Worm (Caenorhabditis elegans) whole organism, L4/young adult: ENCODE measurements around the gene dib-1.

Source experiments
- W03F9.2 ChIP-seq: fragments of 150-350 bp; optimal IDR thresholded peaks from 2 replicates; lab custom pipeline; 2014; ENCODE audit warnings: missing biosample characterization, missing genetic modification characterization
- dao-5 ChIP-seq: sonication (generic microtip); optimal IDR thresholded peaks from 2 replicates; lab custom pipeline; 2016; ENCODE audit warnings: missing genotype, missing genetic modification characterization, moderate library complexity, missing compliant biosample characterization
- him-1 ChIP-seq: sonication (generic microtip); optimal IDR thresholded peaks from 2 replicates; lab custom pipeline; 2016; ENCODE audit warnings: missing genotype, missing genetic modification reagents, missing genetic modification characterization, missing compliant biosample characterization

DNA sequence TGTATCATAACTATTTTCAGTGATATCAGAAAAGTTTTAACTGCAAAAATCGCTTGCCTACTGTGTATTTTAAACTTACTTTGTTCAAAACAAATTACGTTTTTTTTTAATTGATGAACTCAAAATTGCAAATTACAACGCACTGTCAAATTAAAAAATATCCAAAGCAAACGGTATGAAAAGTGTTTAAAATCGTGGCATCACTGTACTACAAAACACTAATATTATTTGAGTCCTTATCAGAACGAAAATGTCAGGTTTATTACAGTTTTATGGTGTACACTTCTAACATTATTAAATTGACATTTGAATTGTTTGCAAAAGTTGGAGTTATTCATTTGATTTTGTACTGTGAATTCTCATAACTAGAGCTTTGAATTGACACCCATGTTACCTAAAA, 49.4 kb upstream of the dib-1 start, which contains the start of gene clec-83:
- TF ChIP-seq dao-5 (no peak), him-1 (no peak), W03F9.2 (no peak)
